Worm (Caenorhabditis elegans): ENCODE results near the gene B0454.5.

ce11 chrII:3044023-3044422, 5.4 kb downstream of the B0454.5 start, which contains the start of gene sri-29:
- TF ChIP-seq fkh-2 (tag; optimal IDR thresholded peaks at IDR 0.05): no peak
- no peak for TF ChIP-seq lin-15B (tag; optimal IDR thresholded peaks at IDR 0.05)
- TF ChIP-seq elt-2 (tag; optimal IDR thresholded peaks at IDR 0.05): no peak
- TF ChIP-seq lin-39 (tag; optimal IDR thresholded peaks at IDR 0.05): no peak
- no peak for TF ChIP-seq nhr-237 (tag; optimal IDR thresholded peaks at IDR 0.05)
- TF ChIP-seq ceh-28 (tag; optimal IDR thresholded peaks at IDR 0.05): no peak
- TF ChIP-seq sea-2 (GFP tag; optimal IDR thresholded peaks at IDR 0.05): no peak
- TF ChIP-seq nhr-11 (tag; optimal IDR thresholded peaks at IDR 0.05): no peak
